Fruit fly (Drosophila melanogaster): ENCODE results near the gene CG4367.

The CG4367 gene

dm6 chr3R:20312838-20313237, 8.1 kb upstream of the CG4367 start (continued):
- TF ChIP-seq CG4424 (GFP tag; optimal IDR thresholded peaks at IDR 0.05) = peak; percentile 13
- 0 out of 3 replicates have a peak, but pooled peaks have one; percentile 23 for TF ChIP-seq otp (GFP tag; IDR thresholded peaks at IDR 0.05)
- peak; percentile 34 for TF ChIP-seq scrt (GFP tag; optimal IDR thresholded peaks at IDR 0.05)
- TF ChIP-seq CG18262 (tag; optimal IDR thresholded peaks at IDR 0.05) = peak; percentile 47
- TF ChIP-seq danr (GFP tag; IDR thresholded peaks at IDR 0.05) = no peak
- TF ChIP-seq CG9932 (GFP tag; IDR thresholded peaks at IDR 0.05) = peak; percentile 33; the same call in 1 of the 2 replicates
- no peak for TF ChIP-seq CG7928 (GFP tag; optimal IDR thresholded peaks at IDR 0.05)
- peak; percentile 2 for TF ChIP-seq CG12155 (GFP tag; optimal IDR thresholded peaks at IDR 0.05)
- TF ChIP-seq gem (tag; optimal IDR thresholded peaks at IDR 0.05) = peak; percentile 42
- no peak for TF ChIP-seq CG12659 (GFP tag; optimal IDR thresholded peaks at IDR 0.05)
- peak; percentile 61 for TF ChIP-seq bcd (GFP tag; optimal IDR thresholded peaks at IDR 0.05)
- TF ChIP-seq CG6813 (GFP tag; optimal IDR thresholded peaks at IDR 0.05) = peak; percentile 23
- peak; percentile 51 for TF ChIP-seq Ptx1 (GFP tag; IDR thresholded peaks at IDR 0.05)
- no peak for TF ChIP-seq CG1832 (GFP tag; optimal IDR thresholded peaks at IDR 0.05)
- TF ChIP-seq HHEX (GFP tag; optimal IDR thresholded peaks at IDR 0.05) = peak; percentile 20
- no peak for TF ChIP-seq luna (GFP tag; optimal IDR thresholded peaks at IDR 0.05)
- 0 out of 2 replicates have a peak, but pooled peaks have one; percentile 15 for TF ChIP-seq E2f2 (GFP tag; IDR thresholded peaks at IDR 0.05)
- no peak for TF ChIP-seq CG6254 (GFP tag; optimal IDR thresholded peaks at IDR 0.05)
- no peak for TF ChIP-seq Tbp (GFP tag; optimal IDR thresholded peaks at IDR 0.05)
- peak; percentile 35 for TF ChIP-seq lilli (GFP tag; optimal IDR thresholded peaks at IDR 0.05)
- TF ChIP-seq Hmx (GFP tag; optimal IDR thresholded peaks at IDR 0.05) = peak; percentile 37
- TF ChIP-seq NfI (GFP tag; optimal IDR thresholded peaks at IDR 0.05) = no peak
- peak; percentile 47 for TF ChIP-seq CG15011 (GFP tag; optimal IDR thresholded peaks at IDR 0.05)
- TF ChIP-seq CG10267 (tag; optimal IDR thresholded peaks at IDR 0.05) = peak; percentile 30
- no peak for TF ChIP-seq CG16815 (GFP tag; optimal IDR thresholded peaks at IDR 0.05)
- peak; percentile 61 for TF ChIP-seq Atf6 (GFP tag; IDR thresholded peaks at IDR 0.05)
- TF ChIP-seq Max (GFP tag; optimal IDR thresholded peaks at IDR 0.05) = peak; percentile 70
- peak; percentile 41 for TF ChIP-seq CG2120 (GFP tag; optimal IDR thresholded peaks at IDR 0.05)
- TF ChIP-seq CG10979 (tag; optimal IDR thresholded peaks at IDR 0.05) = peak; percentile 30
- peak; percentile 85 for TF ChIP-seq Med (GFP tag)
- TF ChIP-seq aop (GFP tag; IDR thresholded peaks at IDR 0.05) = no peak
- TF ChIP-seq CG17359 (tag; optimal IDR thresholded peaks at IDR 0.05) = peak; percentile 70
- peak; percentile 24 for TF ChIP-seq CG30403 (GFP tag; optimal IDR thresholded peaks at IDR 0.05)
- no peak for TF ChIP-seq Xbp1 (GFP tag; optimal IDR thresholded peaks at IDR 0.05)
- TF ChIP-seq Dip3 (GFP tag; optimal IDR thresholded peaks at IDR 0.05) = peak; percentile 63
- TF ChIP-seq Chrac-16 (GFP tag; optimal IDR thresholded peaks at IDR 0.05) = no peak
- peak; percentile 45; the same call in 1 of the 2 replicates for TF ChIP-seq CG14441 (GFP tag; IDR thresholded peaks at IDR 0.05)
- peak; percentile 54 for TF ChIP-seq CG2678 (tag; optimal IDR thresholded peaks at IDR 0.05)
- TF ChIP-seq CG32532 (GFP tag; IDR thresholded peaks at IDR 0.05) = peak; percentile 72; the same call in 1 of the 2 replicates
- no peak for TF ChIP-seq GATAe (GFP tag; conservative IDR thresholded peaks at IDR 0.05)
- TF ChIP-seq CG9727 (GFP tag; optimal IDR thresholded peaks at IDR 0.05) = peak; percentile 66
- TF ChIP-seq CG10274 (GFP tag; optimal IDR thresholded peaks at IDR 0.05) = peak; percentile 22
- peak; percentile 53 for TF ChIP-seq lmd (GFP tag; IDR thresholded peaks at IDR 0.05)
- 0 out of 2 replicates have a peak, but pooled peaks have one; percentile 36 for TF ChIP-seq CG17612 (GFP tag; IDR thresholded peaks at IDR 0.05)
- no peak for TF ChIP-seq Dad (GFP tag; optimal IDR thresholded peaks at IDR 0.05)
- TF ChIP-seq vvl (GFP tag; IDR thresholded peaks at IDR 0.05) = peak; percentile 62; the same call in 1 of the 2 replicates
- TF ChIP-seq CG10654 (GFP tag; optimal IDR thresholded peaks at IDR 0.05) = peak; percentile 11
- no peak for TF ChIP-seq ewg (GFP tag; optimal IDR thresholded peaks at IDR 0.05)
- TF ChIP-seq Gug (GFP tag; IDR thresholded peaks at IDR 0.05) = peak; percentile 52; the same call in 1 of the 4 replicates
- TF ChIP-seq nau (GFP tag; optimal IDR thresholded peaks at IDR 0.05) = peak; percentile 69
- peak; percentile 29; the same call in 1 of the 2 replicates for TF ChIP-seq CG32772 (GFP tag; IDR thresholded peaks at IDR 0.05)
